Fruit fly (Drosophila melanogaster) whole organism, pupa: Measurements from ENCODE around the gene Cbp80.

Experiments
- CG10348 ChIP-seq: fragments of 200-800 bp; sonication (Bioruptor generic); IDR thresholded peaks from 2 replicates; pipeline ENCODE4 v1.3.6; 2022; ENCODE audit warnings: missing biosample characterization, missing genetic modification characterization
- CG12605 ChIP-seq: fragments of 200-800 bp; sonication (Bioruptor generic); IDR thresholded peaks from 2 replicates; pipeline ENCODE4 v1.3.6; 2022; ENCODE audit warnings: missing biosample characterization, missing genetic modification characterization
- CG13204 ChIP-seq: fragments of 200-800 bp; sonication (Bioruptor generic); optimal IDR thresholded peaks from 2 replicates; lab custom pipeline; 2018; ENCODE audit warnings: missing biosample characterization, mild to moderate bottlenecking, missing genetic modification characterization, moderate library complexity
- CG14655 ChIP-seq: fragments of 200-800 bp; sonication (Bioruptor generic); optimal IDR thresholded peaks from 3 replicates; lab custom pipeline; 2017; ENCODE audit warnings: mild to moderate bottlenecking, missing biosample characterization, missing genetic modification reagents, missing genetic modification characterization
- CG15710 ChIP-seq: fragments of 200-800 bp; sonication (Bioruptor generic); optimal IDR thresholded peaks from 2 replicates; lab custom pipeline; 2018; ENCODE audit warnings: missing biosample characterization, mild to moderate bottlenecking, missing genetic modification characterization, moderate library complexity
- CG17806 ChIP-seq: fragments of 200-800 bp; sonication (Bioruptor generic); optimal IDR thresholded peaks from 2 replicates; lab custom pipeline; 2018; ENCODE audit warnings: missing biosample characterization, mild to moderate bottlenecking, missing genetic modification characterization, moderate library complexity
- CG32121 ChIP-seq: fragments of 200-800 bp; sonication (Bioruptor generic); IDR thresholded peaks from 2 replicates; pipeline ENCODE4 v1.3.6; 2022; ENCODE audit warnings: missing biosample characterization, missing genetic modification characterization
- CG34367 ChIP-seq: fragments of 200-800 bp; sonication (Bioruptor generic); optimal IDR thresholded peaks from 2 replicates; lab custom pipeline; 2018; ENCODE audit warnings: missing biosample characterization, mild to moderate bottlenecking, missing genetic modification characterization
- CG4496 ChIP-seq: fragments of 200-800 bp; sonication (Bioruptor generic); IDR thresholded peaks from 3 replicates; pipeline ENCODE4 v1.3.6; 2022; ENCODE audit warnings: missing biosample characterization, missing genetic modification characterization
- CG8159 ChIP-seq: fragments of 200-800 bp; sonication (Bioruptor generic); optimal IDR thresholded peaks from 3 replicates; lab custom pipeline; 2018; ENCODE audit warnings: missing biosample characterization, mild to moderate bottlenecking, missing genetic modification characterization, moderate library complexity
- CG8301 ChIP-seq: fragments of 200-800 bp; sonication (Bioruptor generic); optimal IDR thresholded peaks from 2 replicates; lab custom pipeline; 2018; ENCODE audit warnings: missing biosample characterization, mild to moderate bottlenecking, missing genetic modification characterization
- CG9948 ChIP-seq: fragments of 200-800 bp; sonication (Bioruptor generic); optimal IDR thresholded peaks from 2 replicates; lab custom pipeline; 2018; ENCODE audit warnings: missing biosample characterization, mild to moderate bottlenecking, missing genetic modification characterization, moderate library complexity
- D1 ChIP-seq: fragments of 200-800 bp; sonication (Bioruptor generic); optimal IDR thresholded peaks from 2 replicates; lab custom pipeline; 2018; ENCODE audit warnings: missing biosample characterization, mild to moderate bottlenecking, missing genetic modification characterization, moderate library complexity
- EcR ChIP-seq: fragments of 200-800 bp; sonication (Bioruptor generic); optimal IDR thresholded peaks from 3 replicates; lab custom pipeline; 2019; ENCODE audit warnings: missing biosample characterization, missing genetic modification characterization, mild to moderate bottlenecking, moderate library complexity, missing genetic modification reagents
- Ets98B ChIP-seq: fragments of 200-800 bp; sonication (Bioruptor generic); IDR thresholded peaks from 2 replicates; pipeline ENCODE4 v1.3.6; 2022; ENCODE audit warnings: missing biosample characterization, missing genetic modification characterization
- Pif1A ChIP-seq: fragments of 200-800 bp; sonication (Bioruptor generic); optimal IDR thresholded peaks from 3 replicates; lab custom pipeline; 2016; ENCODE audit warnings: missing biosample characterization, missing genetic modification characterization
- Pif1B ChIP-seq: fragments of 200-800 bp; sonication (Bioruptor generic); optimal IDR thresholded peaks from 3 replicates; lab custom pipeline; 2016; ENCODE audit warnings: missing biosample characterization, missing genetic modification characterization
- Snoo ChIP-seq: fragments of 200-800 bp; sonication (Bioruptor generic); optimal IDR thresholded peaks from 3 replicates; lab custom pipeline; 2017; ENCODE audit warnings: missing biosample characterization, mild to moderate bottlenecking, missing genetic modification characterization, inconsistent platforms
- fd96Ca ChIP-seq: fragments of 200-800 bp; sonication (Bioruptor generic); IDR thresholded peaks from 3 replicates; pipeline ENCODE4 v1.3.6; 2022; ENCODE audit warnings: missing biosample characterization, missing genetic modification characterization
- gl ChIP-seq: fragments of 200-800 bp; sonication (Bioruptor generic); optimal IDR thresholded peaks from 2 replicates; lab custom pipeline; 2018; ENCODE audit warnings: missing biosample characterization, mild to moderate bottlenecking, missing genetic modification characterization
- rn ChIP-seq: fragments of 200-800 bp; sonication (Bioruptor generic); IDR thresholded peaks from 2 replicates; pipeline ENCODE4 v1.3.6; 2022; ENCODE audit warnings: missing biosample characterization, missing genetic modification characterization

The Cbp80 gene

dm6 chrX:4692963-4693362 is 43.1 kb downstream of the Cbp80 start:
- TF ChIP-seq Ets98B (GFP tag; lab: Robert Waterston, UW) (no peak), CG8301 (no peak), CG15710 (tag; lab: Kevin White, UChicago) (no peak), CG32121 (GFP tag; lab: Robert Waterston, UW) (no peak), CG10348 (no peak), CG17806 (tag; lab: Kevin White, UChicago) (no peak)

- TF ChIP-seq gl (tag; lab: Kevin White, UChicago), result no peak
- TF ChIP-seq CG8301, result no peak
- no peak for TF ChIP-seq Pif1A (GFP tag; lab: Kevin White, UChicago)
These were observed 44.3 kb downstream of the Cbp80 start for dm6 chrX:4694104-4694503.

dm6 chrX:4699370-4699769 is 49.6 kb downstream of the Cbp80 start:
- TF ChIP-seq CG13204 (no peak), EcR (no peak), CG15710 (tag; lab: Kevin White, UChicago) (no peak), CG8301 (no peak), Snoo (tag; lab: Kevin White, UChicago) (no peak), CG8159 (tag; lab: Kevin White, UChicago) (no peak), CG32121 (GFP tag; lab: Robert Waterston, UW) (no peak), CG10348 (no peak), gl (tag; lab: Kevin White, UChicago) (no peak), D1 (tag; lab: Kevin White, UChicago) (no peak), rn (GFP tag; lab: Robert Waterston, UW) (no peak), CG17806 (tag; lab: Kevin White, UChicago) (no peak), Ets98B (GFP tag; lab: Robert Waterston, UW) (no peak), CG4496 (GFP tag; lab: Robert Waterston, UW) (no peak), CG9948 (tag; lab: Kevin White, UChicago) (no peak), CG14655 (GFP tag; lab: Kevin White, UChicago) (no peak)

dm6 chrX:4699775-4700174 is 50.0 kb downstream of the Cbp80 start:
- TF ChIP-seq CG15710 (tag; lab: Kevin White, UChicago) (peak; percentile 5), CG9948 (tag; lab: Kevin White, UChicago) (no peak)

dm6 chrX:4702118-4702517 is 52.3 kb downstream of the Cbp80 start, which contains the start of gene Pdha:
TSS of gene Pdha (plus strand) at chrX:4702284.
- TF ChIP-seq CG12605 (GFP tag; lab: Robert Waterston, UW), result no peak

dm6 chrX:4702804-4703414 is 53.1 kb downstream of the Cbp80 start:
- TF ChIP-seq D1 (tag; lab: Kevin White, UChicago) (no peak), CG17806 (tag; lab: Kevin White, UChicago) (no peak), CG13204 (no peak), CG32121 (GFP tag; lab: Robert Waterston, UW) (no peak), CG9948 (tag; lab: Kevin White, UChicago) (no peak), CG12605 (GFP tag; lab: Robert Waterston, UW) (no peak), CG14655 (GFP tag; lab: Kevin White, UChicago) (no peak), CG15710 (tag; lab: Kevin White, UChicago) (no peak), CG4496 (GFP tag; lab: Robert Waterston, UW) (no peak), Snoo (tag; lab: Kevin White, UChicago) (no peak), gl (tag; lab: Kevin White, UChicago) (no peak), Pif1B (GFP tag; lab: Kevin White, UChicago) (no peak), fd96Ca (GFP tag; lab: Robert Waterston, UW) (no peak), EcR (no peak), Pif1A (GFP tag; lab: Kevin White, UChicago) (no peak), CG34367 (tag; lab: Kevin White, UChicago) (no peak), CG8301 (no peak)
- TF ChIP-seq, all 21 proteins: peak for 0

dm6 chrX:4705009-4705408 is 55.2 kb downstream of the Cbp80 start, which contains the start of gene CG7024:
TSS of gene CG7024 (plus strand) at chrX:4705309.
- TF ChIP-seq CG12605 (GFP tag; lab: Robert Waterston, UW) (no peak), Pif1B (GFP tag; lab: Kevin White, UChicago) (no peak), Pif1A (GFP tag; lab: Kevin White, UChicago) (no peak)
